Fruit fly (Drosophila melanogaster) whole organism, embryonic: Measurements from ENCODE around the gene Abl.
A peak's percentile ranks its signal among the peaks of the same experiment; 100 is the strongest.

Source experiments
- Abd-B ChIP-seq: fragments of 200-800 bp; sonication (Bioruptor generic); optimal IDR thresholded peaks from 2 replicates; lab custom pipeline; 2018; ENCODE audit warnings: missing biosample characterization, mild to moderate bottlenecking, missing genetic modification characterization, moderate library complexity
- Bdp1 ChIP-seq: fragments of 200-800 bp; sonication (Bioruptor generic); optimal IDR thresholded peaks from 3 replicates; lab custom pipeline; 2016; ENCODE audit warnings: missing biosample characterization, missing genetic modification characterization
- Bgb ChIP-seq: fragments of 200-800 bp; sonication (Bioruptor generic); IDR thresholded peaks from 2 replicates; pipeline ENCODE4 v1.3.6; 2022; ENCODE audit warnings: missing biosample characterization, missing genetic modification characterization; ENCODE audit not compliant: partially characterized antibody
- CG11696 ChIP-seq: fragments of 200-800 bp; sonication (Bioruptor generic); IDR thresholded peaks from 2 replicates; pipeline ENCODE4 v1.3.6; 2022; ENCODE audit warnings: missing biosample characterization, missing genetic modification characterization
- CG12744 ChIP-seq: fragments of 200-800 bp; sonication (Bioruptor generic); optimal IDR thresholded peaks from 2 replicates; lab custom pipeline; 2016; ENCODE audit warnings: missing biosample characterization, missing genetic modification characterization
- CG13287 ChIP-seq: fragments of 200-800 bp; sonication (Bioruptor generic); IDR thresholded peaks from 2 replicates; pipeline ENCODE4 v1.3.6; 2022; ENCODE audit warnings: missing biosample characterization, missing genetic modification characterization; ENCODE audit not compliant: partially characterized antibody
- CG13424 ChIP-seq: fragments of 200-800 bp; sonication (Bioruptor generic); optimal IDR thresholded peaks from 2 replicates; lab custom pipeline; 2019; ENCODE audit warnings: missing biosample characterization, mild to moderate bottlenecking, missing genetic modification characterization, moderate library complexity
- CG15011 ChIP-seq: fragments of 200-800 bp; sonication (Bioruptor generic); optimal IDR thresholded peaks from 3 replicates; lab custom pipeline; 2018; ENCODE audit warnings: missing biosample characterization, mild to moderate bottlenecking, missing genetic modification characterization
- CG16815 ChIP-seq: fragments of 200-800 bp; sonication (Bioruptor generic); optimal IDR thresholded peaks from 3 replicates; lab custom pipeline; 2017; ENCODE audit warnings: missing biosample characterization, mild to moderate bottlenecking, missing genetic modification characterization
- CG17802 ChIP-seq: fragments of 200-800 bp; sonication (Bioruptor generic); optimal IDR thresholded peaks from 2 replicates; lab custom pipeline; 2018; ENCODE audit warnings: missing biosample characterization, mild to moderate bottlenecking, missing genetic modification characterization, moderate library complexity
- CG32532 ChIP-seq: fragments of 200-800 bp; sonication (Bioruptor generic); IDR thresholded peaks from 2 replicates; pipeline ENCODE4 v1.3.6; 2022; ENCODE audit warnings: missing biosample characterization, missing genetic modification characterization
- CG3838 ChIP-seq: fragments of 200-800 bp; sonication (Bioruptor generic); optimal IDR thresholded peaks from 3 replicates; lab custom pipeline; 2016; ENCODE audit warnings: missing biosample characterization, missing genetic modification characterization
- CG43689 ChIP-seq: fragments of 200-800 bp; sonication (Bioruptor generic); IDR thresholded peaks from 2 replicates; pipeline ENCODE4 v1.3.6; 2022; ENCODE audit warnings: missing biosample characterization, missing genetic modification characterization
- CG4730 ChIP-seq: fragments of 200-800 bp; sonication (Bioruptor generic); IDR thresholded peaks from 2 replicates; pipeline ENCODE4 v1.3.6; 2022; ENCODE audit warnings: missing biosample characterization, missing genetic modification characterization
- CG5953 ChIP-seq: fragments of 200-800 bp; sonication (Bioruptor generic); IDR thresholded peaks from 2 replicates; pipeline ENCODE4 v1.3.6; 2022; ENCODE audit warnings: missing biosample characterization, missing genetic modification characterization
- CG7357 ChIP-seq: fragments of 200-800 bp; sonication (Bioruptor generic); IDR thresholded peaks from 3 replicates; pipeline ENCODE4 v1.3.6; 2022; ENCODE audit warnings: missing biosample characterization, missing genetic modification characterization
- Doc3 ChIP-seq: fragments of 200-800 bp; sonication (Bioruptor generic); IDR thresholded peaks from 3 replicates; pipeline ENCODE4 v1.3.6; 2022; ENCODE audit warnings: missing biosample characterization, missing genetic modification characterization; ENCODE audit not compliant: partially characterized antibody
- Drgx ChIP-seq: fragments of 200-800 bp; sonication (Bioruptor generic); IDR thresholded peaks from 2 replicates; pipeline ENCODE4 v1.3.6; 2022; ENCODE audit warnings: missing biosample characterization, missing genetic modification characterization
- HLH54F ChIP-seq: fragments of 200-800 bp; sonication (Bioruptor generic); optimal IDR thresholded peaks from 3 replicates; lab custom pipeline; 2016; ENCODE audit warnings: missing biosample characterization, missing genetic modification characterization
- Med ChIP-seq: fragments of 200-800 bp; sonication (Bioruptor generic); peaks from one replicate; lab custom pipeline; 2016; ENCODE audit warnings: missing biosample characterization, missing genetic modification characterization, mild to moderate bottlenecking, inconsistent platforms, moderate library complexity
- NC2β ChIP-seq: fragments of 200-800 bp; sonication (Bioruptor generic); optimal IDR thresholded peaks from 2 replicates; lab custom pipeline; 2016; ENCODE audit warnings: missing biosample characterization, missing genetic modification characterization
- NfI ChIP-seq: fragments of 200-800 bp; sonication (Bioruptor generic); optimal IDR thresholded peaks from 3 replicates; lab custom pipeline; 2018; ENCODE audit warnings: missing biosample characterization, mild to moderate bottlenecking, missing genetic modification characterization, moderate library complexity
- Rx ChIP-seq: fragments of 200-800 bp; sonication (Bioruptor generic); IDR thresholded peaks from 2 replicates; pipeline ENCODE4 v1.3.6; 2022; ENCODE audit warnings: missing biosample characterization, missing genetic modification characterization
- Stat92E ChIP-seq, 3 experiments: fragments of >200 bp in 2 of 3; fragments of 200-800 bp in 1 of 3; sonication (Bioruptor generic) in 1 of 3; optimal IDR thresholded peaks; 2 replicates each; lab custom pipeline; 2017 to 2019; ENCODE audit warnings: missing biosample characterization in 3 of 3, missing genetic modification characterization in 3 of 3, mild to moderate bottlenecking in 1 of 3, moderate library complexity in 1 of 3
- Vsx1 ChIP-seq: fragments of 200-800 bp; sonication (Bioruptor generic); optimal IDR thresholded peaks from 2 replicates; lab custom pipeline; 2017; ENCODE audit warnings: missing biosample characterization, mild to moderate bottlenecking, missing genetic modification characterization, missing genetic modification reagents
- ash1 ChIP-seq: fragments of 200-800 bp; sonication (Bioruptor generic); optimal IDR thresholded peaks from 2 replicates; lab custom pipeline; 2018; ENCODE audit warnings: missing biosample characterization, mild to moderate bottlenecking, missing genetic modification characterization
- danr ChIP-seq: fragments of 200-800 bp; sonication (Bioruptor generic); IDR thresholded peaks from 2 replicates; pipeline ENCODE4 v1.3.6; 2022; ENCODE audit warnings: missing biosample characterization, missing genetic modification characterization
- dmrt11E ChIP-seq: fragments of 200-800 bp; sonication (Bioruptor generic); optimal IDR thresholded peaks from 3 replicates; lab custom pipeline; 2018; ENCODE audit warnings: missing biosample characterization, mild to moderate bottlenecking, missing genetic modification characterization, moderate library complexity
- fd64A ChIP-seq: fragments of 200-800 bp; sonication (Bioruptor generic); optimal IDR thresholded peaks from 3 replicates; lab custom pipeline; 2018; ENCODE audit warnings: missing biosample characterization, mild to moderate bottlenecking, missing genetic modification characterization
- ftz-f1 ChIP-seq: fragments of 200-800 bp; sonication (Bioruptor generic); optimal IDR thresholded peaks from 2 replicates; lab custom pipeline; 2016; ENCODE audit warnings: missing biosample characterization, missing genetic modification characterization
- grau ChIP-seq: fragments of 200-800 bp; optimal IDR thresholded peaks from 3 replicates; lab custom pipeline; 2019; ENCODE audit warnings: missing biosample characterization, mild to moderate bottlenecking, missing genetic modification characterization, moderate library complexity
- grn ChIP-seq: fragments of 200-800 bp; sonication (Bioruptor generic); optimal IDR thresholded peaks from 3 replicates; lab custom pipeline; 2017; ENCODE audit warnings: missing biosample characterization, missing genetic modification characterization
- gt ChIP-seq: fragments of 200-800 bp; sonication (Bioruptor generic); IDR thresholded peaks from 2 replicates; pipeline ENCODE4 v1.3.6; 2022; ENCODE audit warnings: missing biosample characterization, missing genetic modification characterization
- knrl ChIP-seq: fragments of 200-800 bp; sonication (Bioruptor generic); IDR thresholded peaks from 3 replicates; pipeline ENCODE4 v1.3.6; 2022; ENCODE audit warnings: missing biosample characterization, missing genetic modification characterization; ENCODE audit not compliant: partially characterized antibody
- lilli ChIP-seq: fragments of 200-800 bp; sonication (Bioruptor generic); optimal IDR thresholded peaks from 3 replicates; lab custom pipeline; 2016; ENCODE audit warnings: missing biosample characterization, missing genetic modification characterization
- nom ChIP-seq: fragments of 200-800 bp; sonication (Bioruptor generic); optimal IDR thresholded peaks from 2 replicates; lab custom pipeline; 2017; ENCODE audit warnings: missing biosample characterization, missing genetic modification characterization, mild to moderate bottlenecking, moderate library complexity, missing genetic modification reagents
- p53 ChIP-seq: fragments of 200-800 bp; sonication (Bioruptor generic); optimal IDR thresholded peaks from 2 replicates; lab custom pipeline; 2016; ENCODE audit warnings: missing biosample characterization, missing genetic modification characterization
- prd ChIP-seq, 3 experiments: fragments of >200 bp in 2 of 3; fragments of 200-800 bp in 1 of 3; sonication (Bioruptor generic) in 1 of 3; optimal IDR thresholded peaks in 2 of 3; IDR thresholded peaks in 1 of 3; 2 replicates in 2 of 3; 3 replicates in 1 of 3; pipeline versions ENCODE4 v1.3.6 to Lab custom; 2017 to 2022; ENCODE audit warnings: missing biosample characterization in 1 of 3, missing genetic modification characterization in 1 of 3
- ranshi ChIP-seq: fragments of 200-800 bp; sonication (Bioruptor generic); IDR thresholded peaks from 2 replicates; pipeline ENCODE4 v1.3.6; 2022; ENCODE audit warnings: missing biosample characterization, missing genetic modification characterization
- sc ChIP-seq, 3 experiments: fragments of >200 bp in 2 of 3; fragments of 200-800 bp in 1 of 3; sonication (Bioruptor generic) in 1 of 3; optimal IDR thresholded peaks; 2 replicates in 2 of 3; 3 replicates in 1 of 3; lab custom pipeline; 2017; ENCODE audit warnings: mild to moderate bottlenecking in 1 of 3, missing biosample characterization in 1 of 3, missing genetic modification characterization in 1 of 3, missing genetic modification reagents in 1 of 3
- seq ChIP-seq: fragments of 200-800 bp; sonication (Bioruptor generic); IDR thresholded peaks from 2 replicates; pipeline ENCODE4 v1.3.6; 2022; ENCODE audit warnings: missing biosample characterization, missing genetic modification characterization
- sima ChIP-seq: fragments of 200-800 bp; sonication (Bioruptor generic); optimal IDR thresholded peaks from 2 replicates; lab custom pipeline; 2016; ENCODE audit warnings: missing biosample characterization, missing genetic modification characterization
- stwl ChIP-seq: fragments of 200-800 bp; sonication (Bioruptor generic); optimal IDR thresholded peaks from 3 replicates; lab custom pipeline; 2018; ENCODE audit warnings: missing biosample characterization, mild to moderate bottlenecking, missing genetic modification characterization, moderate library complexity
- tap ChIP-seq: fragments of 200-800 bp; optimal IDR thresholded peaks from 3 replicates; lab custom pipeline; 2019; ENCODE audit warnings: missing biosample characterization, mild to moderate bottlenecking, missing genetic modification characterization, moderate library complexity
- tio ChIP-seq: fragments of 200-800 bp; sonication (Bioruptor generic); optimal IDR thresholded peaks from 2 replicates; lab custom pipeline; 2017; ENCODE audit warnings: missing biosample characterization, missing genetic modification characterization, inconsistent platforms
- tll ChIP-seq, 2 experiments: fragments of 200-800 bp in 1 of 2; fragments of >200 bp in 1 of 2; sonication (Bioruptor generic) in 1 of 2; optimal IDR thresholded peaks; 2 replicates each; lab custom pipeline; 2017 to 2019; ENCODE audit warnings: missing biosample characterization in 2 of 2, missing genetic modification characterization in 2 of 2, mild to moderate bottlenecking in 1 of 2, moderate library complexity in 1 of 2
- trh ChIP-seq: fragments of 200-800 bp; sonication (Bioruptor generic); optimal IDR thresholded peaks from 2 replicates; lab custom pipeline; 2016; ENCODE audit warnings: missing biosample characterization, missing genetic modification characterization
- zen ChIP-seq: fragments of 200-800 bp; sonication (Bioruptor generic); optimal IDR thresholded peaks from 3 replicates; lab custom pipeline; 2018; ENCODE audit warnings: missing biosample characterization, mild to moderate bottlenecking, missing genetic modification characterization, moderate library complexity

The Abl gene

dm6 chr3L:16612152-16612551 is 35.5 kb downstream of the Abl start, which contains the start of gene CG4101 (continued):
- no peak for TF ChIP-seq tio (GFP tag; lab: Kevin White, UChicago)
- peak; percentile 62 for TF ChIP-seq CG4730 (GFP tag; lab: Robert Waterston, UW)
- peak; percentile 66 for TF ChIP-seq Rx (GFP tag; lab: Robert Waterston, UW)
- no peak for TF ChIP-seq CG5953 (GFP tag; lab: Robert Waterston, UW)
- TF ChIP-seq Bdp1 (GFP tag; lab: Kevin White, UChicago): peak; percentile 67
- TF ChIP-seq CG32532: peak; percentile 84
- TF ChIP-seq fd64A (GFP tag; lab: Kevin White, UChicago): no peak
- peak; percentile 83 for TF ChIP-seq NfI (GFP tag; lab: Kevin White, UChicago)
- peak; percentile 75 for TF ChIP-seq Abd-B
- peak; percentile 71 for TF ChIP-seq zen
- TF ChIP-seq Vsx1 (GFP tag; lab: Kevin White, UChicago): peak; percentile 11
- peak in 1 of 2 experiments; percentile 45 for TF ChIP-seq tll (GFP tag; optimal IDR thresholded peaks at IDR 0.05; lab: Kevin White, UChicago)
- TF ChIP-seq Bgb (GFP tag; lab: Robert Waterston, UW): peak; percentile 51; the same call in 1 of the 2 replicates
- peak; percentile 50 for TF ChIP-seq CG17802 (tag; lab: Kevin White, UChicago)
- TF ChIP-seq CG3838 (GFP tag; lab: Kevin White, UChicago): peak; percentile 88
- no peak for TF ChIP-seq grn
- TF ChIP-seq danr: peak; percentile 57
- peak; percentile 61; the same call in 1 of the 2 replicates for TF ChIP-seq CG11696
- TF ChIP-seq ftz-f1: peak; percentile 38
- no peak for TF ChIP-seq sc (optimal IDR thresholded peaks at IDR 0.05; lab: Kevin White, UChicago)
- TF ChIP-seq sc (GFP tag; optimal IDR thresholded peaks at IDR 0.05; lab: Kevin White, UChicago): no peak
- TF ChIP-seq tap (tag; lab: Kevin White, UChicago): peak; percentile 61
- peak; percentile 95 for TF ChIP-seq Med (GFP tag; lab: Kevin White, UChicago)
- no peak for TF ChIP-seq CG43689 (GFP tag; lab: Robert Waterston, UW)
- peak; percentile 91 for TF ChIP-seq CG13424 (tag; lab: Kevin White, UChicago)
- peak; percentile 91 for TF ChIP-seq Doc3 (GFP tag; lab: Robert Waterston, UW)
- no peak for TF ChIP-seq ash1 (GFP tag; lab: Kevin White, UChicago)
- no peak for TF ChIP-seq gt
- TF ChIP-seq CG16815 (GFP tag; lab: Kevin White, UChicago): peak; percentile 33
- TF ChIP-seq grau: peak; percentile 83
- TF ChIP-seq seq: peak; percentile 63; the same call in 1 of the 2 replicates
- peak; percentile 72 for TF ChIP-seq CG12744 (GFP tag; lab: Kevin White, UChicago)
- peak; percentile 0 for TF ChIP-seq p53 (GFP tag; lab: Kevin White, UChicago)
- TF ChIP-seq CG13287: peak; percentile 92
- TF ChIP-seq NC2β (GFP tag; lab: Kevin White, UChicago): peak; percentile 73
- peak; percentile 34 for TF ChIP-seq trh (GFP tag; lab: Kevin White, UChicago)
- no peak for TF ChIP-seq Stat92E (GFP tag; optimal IDR thresholded peaks at IDR 0.05; lab: Kevin White, UChicago)
- TF ChIP-seq dmrt11E (tag; lab: Kevin White, UChicago): peak; percentile 71
- TF ChIP-seq CG15011 (GFP tag; lab: Kevin White, UChicago): peak; percentile 54
- TF ChIP-seq prd (optimal IDR thresholded peaks at IDR 0.05; lab: Kevin White, UChicago): no peak
- TF ChIP-seq prd (GFP tag; IDR thresholded peaks at IDR 0.05; lab: Robert Waterston, UW): peak; percentile 85
- TF ChIP-seq CG7357: 0 out of 3 replicates have a peak, but pooled peaks have one; percentile 30
- peak; percentile 51; the same call in 1 of the 2 replicates for TF ChIP-seq Drgx
- peak; percentile 71; the same call in 1 of the 2 replicates for TF ChIP-seq ranshi (GFP tag; lab: Robert Waterston, UW)
- no peak for TF ChIP-seq sima (GFP tag; lab: Kevin White, UChicago)
- peak; percentile 92 for TF ChIP-seq lilli (GFP tag; lab: Kevin White, UChicago)
- TF ChIP-seq knrl (GFP tag; lab: Robert Waterston, UW): peak; percentile 80
- TF ChIP-seq stwl (tag; lab: Kevin White, UChicago): peak; percentile 70
- TF ChIP-seq nom: peak; percentile 50
- peak; percentile 79 for TF ChIP-seq HLH54F (GFP tag; lab: Kevin White, UChicago)
